Fruit fly (Drosophila melanogaster): ENCODE measurements around the gene Phb1.

DNA sequence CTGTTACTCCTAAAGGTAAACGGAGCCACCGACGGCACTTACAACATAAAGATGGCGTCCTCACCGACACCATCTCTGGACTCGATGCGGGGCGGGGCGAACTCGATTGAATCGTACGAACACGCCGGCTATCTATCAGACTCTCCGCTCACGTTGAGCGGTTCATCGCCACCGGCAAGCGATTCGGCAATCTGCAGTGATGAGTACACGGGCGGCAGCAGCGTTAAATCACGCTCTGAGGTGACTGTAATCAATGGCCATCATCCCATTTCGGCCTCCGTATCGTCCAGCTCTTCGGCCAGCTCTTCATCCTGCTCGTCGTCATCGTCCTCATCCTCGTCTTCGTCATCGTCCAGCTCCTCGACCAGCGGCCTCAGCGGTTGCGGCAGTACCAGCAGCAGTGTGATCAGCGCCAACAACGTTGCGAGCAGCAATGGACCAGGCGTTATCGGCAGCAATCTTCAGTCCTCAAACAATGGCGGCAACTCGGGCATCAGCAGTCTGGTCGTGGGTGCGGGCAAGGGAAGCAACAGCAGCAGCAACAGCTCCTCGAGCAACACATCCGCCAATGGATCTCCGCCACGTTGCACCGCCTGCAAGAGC lies 44.5 kb upstream of the Phb1 start:
- TF ChIP-seq Clk (GFP tag; optimal IDR thresholded peaks at IDR 0.05) (no peak), kay (GFP tag; ENCODE audit: borderline replicate concordance) (no peak), CG7101 (tag; optimal IDR thresholded peaks at IDR 0.05) (no peak), Hr96 (GFP tag; optimal IDR thresholded peaks at IDR 0.05) (no peak), Mnt (GFP tag; optimal IDR thresholded peaks at IDR 0.05) (no peak)

All from whole organism, adult.